Worm (Caenorhabditis elegans) whole organism, young adult: ENCODE data around the gene F01G4.4.

Source experiments
- B0035.1 ChIP-seq: sonication (generic microtip); optimal IDR thresholded peaks from 2 replicates; lab custom pipeline; 2016; ENCODE audit warnings: missing genetic modification characterization, mild to moderate bottlenecking, missing compliant biosample characterization, missing genotype, missing genetic modification reagents
- C17E4.6 ChIP-seq: fragments of 200-800 bp; sonication (Bioruptor generic); IDR thresholded peaks from 2 replicates; pipeline ENCODE4 v1.3.6; 2022; ENCODE audit warnings: missing genetic modification reagents, missing genetic modification characterization, missing compliant biosample characterization
- D2030.7 ChIP-seq: fragments of 200-800 bp; sonication (Bioruptor generic); IDR thresholded peaks from 2 replicates; pipeline ENCODE4 v1.3.6; 2022; ENCODE audit warnings: missing genetic modification reagents, missing genetic modification characterization, missing compliant biosample characterization
- F55B11.4 ChIP-seq: sonication (generic microtip); optimal IDR thresholded peaks from 2 replicates; lab custom pipeline; 2016; ENCODE audit warnings: missing compliant biosample characterization, missing genetic modification characterization, borderline replicate concordance; ENCODE audit not compliant: insufficient read depth
- F57A8.1 ChIP-seq: fragments of 200-800 bp; sonication (Bioruptor generic); optimal IDR thresholded peaks from 2 replicates; lab custom pipeline; 2018; ENCODE audit warnings: mild to moderate bottlenecking, missing genetic modification characterization, moderate library complexity, missing compliant biosample characterization
- F57C9.4 ChIP-seq: sonication (generic microtip); optimal IDR thresholded peaks from 2 replicates; lab custom pipeline; 2017; ENCODE audit warnings: mild to moderate bottlenecking, missing genetic modification characterization, missing compliant biosample characterization
- K12H6.12 ChIP-seq: fragments of 200-800 bp; sonication (Bioruptor generic); optimal IDR thresholded peaks from 2 replicates; lab custom pipeline; 2018; ENCODE audit warnings: mild to moderate bottlenecking, missing genetic modification characterization, missing compliant biosample characterization
- T26A5.8 ChIP-seq: sonication (generic microtip); optimal IDR thresholded peaks from 2 replicates; lab custom pipeline; 2016; ENCODE audit warnings: missing genetic modification characterization, missing compliant biosample characterization
- Y67H2A.10 ChIP-seq: fragments of 200-800 bp; sonication (Bioruptor generic); conservative IDR thresholded peaks from 2 replicates; pipeline ENCODE4 v1.3.6; 2022; ENCODE audit warnings: missing genetic modification reagents, missing genetic modification characterization, missing compliant biosample characterization
- Y95B8A.8 ChIP-seq: fragments of 200-800 bp; sonication (Bioruptor generic); IDR thresholded peaks from 2 replicates; pipeline ENCODE4 v1.3.6; 2022; ENCODE audit warnings: missing genetic modification reagents, missing genetic modification characterization, missing compliant biosample characterization
- ama-1 ChIP-seq, 3 experiments: fragments of 150-350 bp in 1 of 3; sonication (generic microtip) in 2 of 3; optimal IDR thresholded peaks; 2 replicates each; lab custom pipeline; 2014 to 2018; ENCODE audit warnings: missing biosample characterization in 2 of 3, missing genetic modification characterization in 2 of 3, missing genetic modification reagents in 2 of 3
- atf-7 ChIP-seq: sonication (generic microtip); optimal IDR thresholded peaks from 2 replicates; lab custom pipeline; 2017; ENCODE audit warnings: mild to moderate bottlenecking, missing genetic modification characterization, missing compliant biosample characterization
- ccch-3 ChIP-seq: fragments of 200-800 bp; sonication (Bioruptor generic); optimal IDR thresholded peaks from 2 replicates; lab custom pipeline; 2018; ENCODE audit warnings: mild to moderate bottlenecking, missing genetic modification characterization, missing compliant biosample characterization
- cebp-1 ChIP-seq, 2 experiments: fragments of 200-800 bp in 1 of 2; sonication (Bioruptor generic) in 1 of 2; sonication (generic microtip) in 1 of 2; IDR thresholded peaks in 1 of 2; optimal IDR thresholded peaks in 1 of 2; 2 replicates each; pipeline versions ENCODE4 v1.3.6 to Lab custom; 2017 to 2022; ENCODE audit warnings: missing compliant biosample characterization in 2 of 2, missing genetic modification characterization in 2 of 2, mild to moderate bottlenecking in 1 of 2, missing genetic modification reagents in 1 of 2, moderate library complexity in 1 of 2
- ceh-100 ChIP-seq: fragments of 200-800 bp; sonication (Bioruptor generic); IDR thresholded peaks from 2 replicates; pipeline ENCODE4 v1.3.6; 2022; ENCODE audit warnings: missing genetic modification reagents, missing genetic modification characterization, missing compliant biosample characterization
- ceh-79 ChIP-seq: sonication (generic microtip); optimal IDR thresholded peaks from 2 replicates; lab custom pipeline; 2017; ENCODE audit warnings: mild to moderate bottlenecking, missing genetic modification characterization, missing compliant biosample characterization
- chd-7 ChIP-seq: sonication (generic microtip); optimal IDR thresholded peaks from 2 replicates; lab custom pipeline; 2016; ENCODE audit warnings: mild to moderate bottlenecking, missing genetic modification characterization, moderate library complexity, missing compliant biosample characterization
- dpff-1 ChIP-seq: sonication (generic microtip); optimal IDR thresholded peaks from 2 replicates; lab custom pipeline; 2017; ENCODE audit warnings: mild to moderate bottlenecking, missing genetic modification characterization, missing compliant biosample characterization
- efl-1 ChIP-seq: fragments of 150-350 bp; optimal IDR thresholded peaks from 2 replicates; lab custom pipeline; 2014; ENCODE audit warnings: missing biosample characterization, missing genetic modification reagents, missing genetic modification characterization
- egl-44 ChIP-seq: fragments of 200-800 bp; sonication (Bioruptor generic); IDR thresholded peaks from 2 replicates; pipeline ENCODE4 v1.3.6; 2022; ENCODE audit warnings: missing genetic modification reagents, missing genetic modification characterization, missing compliant biosample characterization
- ekl-4 ChIP-seq: fragments of 200-800 bp; sonication (Bioruptor generic); IDR thresholded peaks from 2 replicates; pipeline ENCODE4 v1.3.6; 2022; ENCODE audit warnings: missing genetic modification reagents, missing genetic modification characterization, missing compliant biosample characterization
- fkh-3 ChIP-seq: sonication (generic microtip); optimal IDR thresholded peaks from 2 replicates; lab custom pipeline; 2016; ENCODE audit warnings: mild to moderate bottlenecking, missing genetic modification characterization, missing compliant biosample characterization
- him-1 ChIP-seq: sonication (generic microtip); optimal IDR thresholded peaks from 2 replicates; lab custom pipeline; 2016; ENCODE audit warnings: missing genotype, missing genetic modification reagents, missing genetic modification characterization, missing compliant biosample characterization
- hsf-1 ChIP-seq: fragments of 200-800 bp; sonication (Bioruptor generic); IDR thresholded peaks from 2 replicates; pipeline ENCODE4 v1.3.6; 2022; ENCODE audit warnings: missing genetic modification reagents, missing genetic modification characterization, missing compliant biosample characterization
- let-526 ChIP-seq: fragments of 200-800 bp; sonication (Bioruptor generic); IDR thresholded peaks from 2 replicates; pipeline ENCODE4 v1.3.6; 2022; ENCODE audit warnings: missing genetic modification reagents, missing genetic modification characterization, missing compliant biosample characterization
- lin-26 ChIP-seq: fragments of 200-800 bp; sonication (Bioruptor generic); IDR thresholded peaks from 2 replicates; pipeline ENCODE4 v1.3.6; 2022; ENCODE audit warnings: missing genetic modification reagents, missing genetic modification characterization, missing compliant biosample characterization
- lin-54 ChIP-seq: fragments of 200-800 bp; sonication (Bioruptor generic); optimal IDR thresholded peaks from 2 replicates; lab custom pipeline; 2018; ENCODE audit warnings: mild to moderate bottlenecking, missing genetic modification characterization, missing compliant biosample characterization
- lsl-1 ChIP-seq: fragments of 200-800 bp; sonication (Bioruptor generic); optimal IDR thresholded peaks from 2 replicates; lab custom pipeline; 2018; ENCODE audit warnings: mild to moderate bottlenecking, missing genetic modification characterization, moderate library complexity, missing compliant biosample characterization
- madf-3 ChIP-seq: fragments of 200-800 bp; sonication (Bioruptor generic); IDR thresholded peaks from 2 replicates; pipeline ENCODE4 v1.3.6; 2022; ENCODE audit warnings: missing genetic modification reagents, missing genetic modification characterization, missing compliant biosample characterization
- madf-6 ChIP-seq: fragments of 200-800 bp; sonication (Bioruptor generic); IDR thresholded peaks from 2 replicates; pipeline ENCODE4 v1.3.6; 2022; ENCODE audit warnings: missing genetic modification reagents, missing genetic modification characterization, missing compliant biosample characterization
- mel-28 ChIP-seq: sonication (generic microtip); optimal IDR thresholded peaks from 2 replicates; lab custom pipeline; 2016; ENCODE audit warnings: borderline replicate concordance, mild to moderate bottlenecking, missing genetic modification characterization, missing compliant biosample characterization
- nfyb-1 ChIP-seq: fragments of 200-800 bp; sonication (Bioruptor generic); IDR thresholded peaks from 2 replicates; pipeline ENCODE4 v1.3.6; 2022; ENCODE audit warnings: missing genetic modification reagents, missing genetic modification characterization, missing compliant biosample characterization
- nhr-120 ChIP-seq: fragments of 200-800 bp; sonication (Bioruptor generic); IDR thresholded peaks from 2 replicates; pipeline ENCODE4 v1.3.6; 2022; ENCODE audit warnings: missing genetic modification characterization, missing compliant biosample characterization
- nhr-179 ChIP-seq: sonication (generic microtip); optimal IDR thresholded peaks from 2 replicates; lab custom pipeline; 2016; ENCODE audit warnings: mild to moderate bottlenecking, missing genetic modification characterization, missing compliant biosample characterization
- rcor-1 ChIP-seq: fragments of 200-800 bp; sonication (Bioruptor generic); IDR thresholded peaks from 2 replicates; pipeline ENCODE4 v1.3.6; 2022; ENCODE audit warnings: missing genetic modification reagents, missing genetic modification characterization, missing compliant biosample characterization
- rec-8 ChIP-seq, 2 experiments: sonication (generic microtip); optimal IDR thresholded peaks; 2 replicates each; lab custom pipeline; 2016; ENCODE audit warnings: mild to moderate bottlenecking in 2 of 2, missing genetic modification characterization in 2 of 2, missing genetic modification reagents in 2 of 2, missing genotype in 2 of 2, missing biosample characterization in 1 of 2, missing compliant biosample characterization in 1 of 2, moderate library complexity in 1 of 2
- repo-1 ChIP-seq: sonication (generic microtip); optimal IDR thresholded peaks from 2 replicates; lab custom pipeline; 2017; ENCODE audit warnings: mild to moderate bottlenecking, missing genetic modification characterization, missing compliant biosample characterization
- snpc-1.1 ChIP-seq: sonication (generic microtip); optimal IDR thresholded peaks from 2 replicates; lab custom pipeline; 2017; ENCODE audit warnings: missing genetic modification characterization, mild to moderate bottlenecking, missing compliant biosample characterization, antibody characterized with exemption, moderate library complexity, missing genotype, missing genetic modification reagents; ENCODE audit not compliant: insufficient read depth
- snpc-1.3 ChIP-seq: sonication (generic microtip); optimal IDR thresholded peaks from 2 replicates; lab custom pipeline; 2017; ENCODE audit warnings: missing genetic modification characterization, mild to moderate bottlenecking, missing compliant biosample characterization, antibody characterized with exemption, moderate library complexity, missing genotype, missing genetic modification reagents; ENCODE audit not compliant: insufficient read depth
- snpc-3.4 ChIP-seq: sonication (generic microtip); optimal IDR thresholded peaks from 2 replicates; lab custom pipeline; 2017; ENCODE audit warnings: missing genetic modification characterization, mild to moderate bottlenecking, missing compliant biosample characterization, antibody characterized with exemption, moderate library complexity, missing genotype, missing genetic modification reagents
- snpc-4 ChIP-seq, 5 experiments: fragments of 150-350 bp in 1 of 5; sonication (generic microtip) in 4 of 5; optimal IDR thresholded peaks; 2 replicates each; lab custom pipeline; 2014 to 2018; ENCODE audit warnings: missing genetic modification characterization in 5 of 5, missing biosample characterization in 3 of 5, antibody characterized with exemption in 2 of 5, mild to moderate bottlenecking in 2 of 5, missing compliant biosample characterization in 2 of 5, missing genotype in 2 of 5, moderate library complexity in 2 of 5, missing genetic modification reagents in 1 of 5
- xnd-1 ChIP-seq: sonication (generic microtip); optimal IDR thresholded peaks from 2 replicates; lab custom pipeline; 2016; ENCODE audit warnings: missing genotype, missing genetic modification reagents, missing genetic modification characterization, missing compliant biosample characterization
- zim-3 ChIP-seq: sonication (generic microtip); optimal IDR thresholded peaks from 2 replicates; lab custom pipeline; 2017; ENCODE audit warnings: mild to moderate bottlenecking, missing genetic modification characterization, moderate library complexity, missing compliant biosample characterization

Gene F01G4.4

DNA sequence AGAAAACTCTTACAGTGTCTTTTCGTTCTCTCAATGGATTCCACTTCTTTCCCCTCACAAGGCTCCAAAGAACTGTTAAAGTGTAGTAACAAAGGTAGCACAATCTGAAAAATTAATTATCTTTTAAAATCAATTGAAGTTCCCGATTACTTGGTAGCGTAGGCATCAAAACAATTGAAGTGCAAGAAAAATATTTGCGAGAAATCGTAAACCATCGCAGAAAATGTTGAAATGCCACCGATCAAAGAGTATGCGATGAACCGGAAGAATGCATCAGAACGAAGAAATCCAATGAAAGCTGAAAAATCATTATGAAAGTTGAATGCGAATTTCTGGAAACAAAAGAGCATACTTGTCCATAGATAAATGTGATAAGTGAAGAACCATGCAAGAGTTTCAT lies 3.3 kb downstream of the F01G4.4 start:
- TF ChIP-seq ceh-79 = no peak
- no peak for TF ChIP-seq nhr-120 (GFP tag; lab: Robert Waterston, UW)
- no peak for TF ChIP-seq xnd-1 (tag; lab: Kevin White, UChicago)
- TF ChIP-seq madf-3 = no peak
- no peak for TF ChIP-seq ccch-3 (GFP tag; lab: Kevin White, UChicago)
- no peak for TF ChIP-seq lin-54 (GFP tag; lab: Kevin White, UChicago)
- TF ChIP-seq zim-3 (tag; lab: Kevin White, UChicago) = no peak
- TF ChIP-seq mel-28 = no peak
- no peak for TF ChIP-seq F55B11.4 (tag; lab: Kevin White, UChicago)
- TF ChIP-seq him-1 (tag; lab: Kevin White, UChicago) = no peak
- TF ChIP-seq atf-7 (tag; lab: Kevin White, UChicago) = no peak
- no peak for TF ChIP-seq madf-6
- no peak for TF ChIP-seq D2030.7 (GFP tag; lab: Robert Waterston, UW)

ce11 chrIV:11146962-11147470 lies 3.9 kb downstream of the F01G4.4 start, which contains the start of gene pigq-1:
Gene pigq-1, minus strand, starts transcription at chrIV:11147247.
- 0 out of 2 replicates have a peak, but pooled peaks have one; percentile 6 for TF ChIP-seq C17E4.6 (GFP tag; lab: Robert Waterston, UW)
- no peak for TF ChIP-seq Y67H2A.10 (GFP tag; lab: Robert Waterston, UW)
- TF ChIP-seq fkh-3 (tag; lab: Kevin White, UChicago) = peak; percentile 86
- 0 out of 2 replicates have a peak, but pooled peaks have one; percentile 25 for TF ChIP-seq ceh-100
- TF ChIP-seq B0035.1 = peak; percentile 74
- TF ChIP-seq dpff-1 = peak; percentile 95
- peak; percentile 72 for TF ChIP-seq snpc-1.3
- TF ChIP-seq hsf-1 (GFP tag; lab: Robert Waterston, UW) = 0 out of 2 replicates have a peak, but pooled peaks have one; percentile 67
- TF ChIP-seq K12H6.12 (tag; lab: Kevin White, UChicago) = no peak
- TF ChIP-seq rec-8 (tag; optimal IDR thresholded peaks at IDR 0.05; lab: Kevin White, UChicago) = peak; percentile 19 to 39
- TF ChIP-seq him-1 (tag; lab: Kevin White, UChicago) = peak; percentile 56
- 0 out of 2 replicates have a peak, but pooled peaks have one; percentile 36 for TF ChIP-seq Y95B8A.8 (GFP tag; lab: Robert Waterston, UW)
- TF ChIP-seq zim-3 (tag; lab: Kevin White, UChicago) = peak; percentile 38
- peak; percentile 21 for TF ChIP-seq T26A5.8
- peak; percentile 71; the same call in 1 of the 2 replicates for TF ChIP-seq nfyb-1 (GFP tag; lab: Robert Waterston, UW)
- TF ChIP-seq chd-7 = peak; percentile 52
- TF ChIP-seq egl-44 = no peak
- peak; percentile 4 for TF ChIP-seq lsl-1 (GFP tag; lab: Kevin White, UChicago)
- TF ChIP-seq ekl-4 (GFP tag; lab: Robert Waterston, UW) = peak; percentile 53; the same call in 1 of the 2 replicates
- peak; percentile 51 for TF ChIP-seq snpc-1.1 (tag; lab: Kevin White, UChicago)
- no peak for TF ChIP-seq F57A8.1 (GFP tag; lab: Kevin White, UChicago)
- no peak for TF ChIP-seq let-526 (GFP tag; lab: Robert Waterston, UW)
- peak; percentile 28 for TF ChIP-seq xnd-1 (tag; lab: Kevin White, UChicago)
- TF ChIP-seq nhr-179 (tag; lab: Kevin White, UChicago) = no peak
- no peak for TF ChIP-seq efl-1 (GFP tag; lab: Kevin White, UChicago)
- TF ChIP-seq ama-1 (optimal IDR thresholded peaks at IDR 0.05; lab: Kevin White, UChicago) = peak; percentile 90
- no peak for TF ChIP-seq ama-1 (GFP tag; optimal IDR thresholded peaks at IDR 0.05; lab: Kevin White, UChicago)
- no peak for TF ChIP-seq cebp-1 (GFP tag; IDR thresholded peaks at IDR 0.05; lab: Robert Waterston, UW)
- peak; percentile 35 for TF ChIP-seq cebp-1 (tag; optimal IDR thresholded peaks at IDR 0.05; lab: Kevin White, UChicago)
- TF ChIP-seq madf-6 = peak; percentile 66
- no peak for TF ChIP-seq rcor-1 (GFP tag; lab: Robert Waterston, UW)
- TF ChIP-seq nhr-120 (GFP tag; lab: Robert Waterston, UW) = no peak
- TF ChIP-seq snpc-4 (GFP tag; optimal IDR thresholded peaks at IDR 0.05; lab: Kevin White, UChicago) = no peak
- TF ChIP-seq snpc-4 (tag; optimal IDR thresholded peaks at IDR 0.05; lab: Kevin White, UChicago) = peak in 2 of 4 experiments; percentile 47 to 48
- peak; percentile 71 for TF ChIP-seq atf-7 (tag; lab: Kevin White, UChicago)
- TF ChIP-seq lin-26 (GFP tag; lab: Robert Waterston, UW) = peak; percentile 63
- TF ChIP-seq repo-1 (tag; lab: Kevin White, UChicago) = peak; percentile 78
- peak; percentile 80 for TF ChIP-seq F57C9.4 (tag; lab: Kevin White, UChicago)
- peak; percentile 68 for TF ChIP-seq snpc-3.4 (tag; lab: Kevin White, UChicago)
